Fruit fly (Drosophila melanogaster) whole organism, adult: ENCODE results near the gene CG4287.

Experiments used
- CG11617 ChIP-seq: fragments of 200-800 bp; sonication (Bioruptor generic); optimal IDR thresholded peaks from 2 replicates; lab custom pipeline; 2017; ENCODE audit warnings: mild to moderate bottlenecking, missing biosample characterization, missing genetic modification reagents, missing genetic modification characterization
- CG7101 ChIP-seq: fragments of 200-800 bp; sonication (Bioruptor generic); optimal IDR thresholded peaks from 2 replicates; lab custom pipeline; 2018; ENCODE audit warnings: missing biosample characterization, mild to moderate bottlenecking, missing genetic modification characterization, moderate library complexity
- Hr96 ChIP-seq: fragments of 200-800 bp; sonication (Bioruptor generic); optimal IDR thresholded peaks from 2 replicates; lab custom pipeline; 2016; ENCODE audit warnings: missing biosample characterization, missing genetic modification characterization
- Mnt ChIP-seq: fragments of 200-800 bp; sonication (Bioruptor generic); optimal IDR thresholded peaks from 2 replicates; lab custom pipeline; 2016; ENCODE audit warnings: missing biosample characterization, mild to moderate bottlenecking, missing genetic modification characterization
- bab1 ChIP-seq: fragments of 200-800 bp; sonication (Bioruptor generic); optimal IDR thresholded peaks from 3 replicates; lab custom pipeline; 2019; ENCODE audit warnings: missing biosample characterization, mild to moderate bottlenecking, missing genetic modification characterization, moderate library complexity
- tj ChIP-seq: fragments of 200-800 bp; sonication (Bioruptor generic); optimal IDR thresholded peaks from 3 replicates; lab custom pipeline; 2017; ENCODE audit warnings: missing biosample characterization, mild to moderate bottlenecking, missing genetic modification characterization, moderate library complexity

DNA sequence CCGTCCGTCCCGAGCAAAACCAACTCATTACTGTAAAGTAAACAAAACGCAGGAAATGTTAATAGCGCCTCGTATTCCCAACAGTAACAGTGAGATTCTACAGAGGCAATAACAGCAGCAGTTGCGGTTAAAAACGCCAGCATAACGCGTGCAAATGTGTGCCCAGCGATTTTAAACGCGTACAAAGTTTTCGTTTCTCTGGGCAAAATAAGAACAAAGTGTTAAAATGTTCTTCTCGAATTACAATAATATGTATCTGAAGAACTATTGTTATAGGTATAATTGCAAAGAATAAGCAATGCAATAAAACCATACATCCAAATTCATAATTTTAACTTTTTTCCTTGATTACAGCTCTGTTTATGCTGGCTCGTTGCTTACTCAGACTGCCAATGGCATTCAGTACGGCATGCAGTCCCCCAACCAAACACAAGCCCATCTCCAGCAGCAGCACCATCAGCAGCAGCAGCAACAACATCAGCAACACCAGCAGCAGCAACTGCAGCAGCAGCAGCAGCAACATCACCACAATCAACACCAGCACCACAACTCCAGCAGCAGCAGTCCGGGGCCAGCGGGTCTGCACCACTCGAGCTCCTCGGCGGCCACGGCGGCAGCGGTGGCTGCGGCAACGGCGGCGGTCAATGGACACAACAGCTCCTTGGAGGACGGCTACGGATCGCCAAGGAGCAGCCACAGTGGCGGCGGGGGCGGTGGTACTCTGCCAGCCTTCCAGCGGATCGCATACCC, 35.5 kb upstream of the CG4287 start:
- TF ChIP-seq CG11617 (no peak), Hr96 (GFP tag; lab: Kevin White, UChicago) (no peak), Mnt (GFP tag; lab: Kevin White, UChicago) (no peak), CG7101 (tag; lab: Kevin White, UChicago) (no peak), tj (no peak), bab1 (GFP tag; lab: Kevin White, UChicago) (no peak)
